Fruit fly (Drosophila melanogaster): Measurements from ENCODE around the gene CG33673.

The CG33673 gene

DNA sequence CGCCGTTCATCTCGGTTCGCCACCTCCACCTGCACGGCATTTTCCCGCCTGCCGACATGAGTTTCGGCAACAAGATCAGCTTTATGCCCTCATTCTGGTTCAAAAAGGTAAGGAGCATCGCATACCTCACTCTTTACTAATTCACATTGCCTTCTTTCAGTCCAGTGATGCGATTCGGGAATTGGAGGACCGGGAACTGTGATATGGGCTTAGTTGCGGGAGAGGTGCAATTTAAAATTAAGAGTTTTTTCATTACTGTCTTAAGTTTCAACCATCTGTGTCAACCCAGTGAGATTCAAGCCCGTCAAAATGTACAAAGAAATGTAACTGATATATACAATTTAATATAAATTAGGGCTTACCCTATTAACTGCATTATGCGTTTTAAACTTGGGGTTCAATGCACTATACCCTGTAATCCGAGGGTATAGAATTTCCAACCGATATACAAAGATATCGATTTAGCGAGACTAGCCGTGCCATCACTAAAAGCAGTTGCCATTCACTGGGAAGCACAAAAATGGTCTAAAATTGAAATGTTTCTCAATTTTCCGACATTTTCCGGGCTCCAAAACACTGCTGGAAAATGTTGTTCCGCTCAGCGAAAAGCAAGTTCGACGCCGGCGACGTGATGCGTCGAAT lies 35.3 kb upstream of the CG33673 start, which contains the start of gene CG7289:
Gene CG7289 (plus strand): TSS at position 492 of the 642 bp plus-strand sequence.
- 0 out of 3 replicates have a peak, but pooled peaks have one; percentile 29 for TF ChIP-seq CG4496 (GFP tag; IDR thresholded peaks at IDR 0.05)
- TF ChIP-seq fd96Ca (GFP tag; IDR thresholded peaks at IDR 0.05): no peak
- TF ChIP-seq CG10348 (GFP tag; IDR thresholded peaks at IDR 0.05): no peak
- no peak for TF ChIP-seq CG8159 (tag; optimal IDR thresholded peaks at IDR 0.05)
- TF ChIP-seq Pif1A (GFP tag; optimal IDR thresholded peaks at IDR 0.05): no peak
- TF ChIP-seq EcR (GFP tag; optimal IDR thresholded peaks at IDR 0.05): peak; percentile 99
- peak; percentile 4 for TF ChIP-seq Snoo (tag; optimal IDR thresholded peaks at IDR 0.05)
- no peak for TF ChIP-seq CG17806 (tag; optimal IDR thresholded peaks at IDR 0.05)

DNA sequence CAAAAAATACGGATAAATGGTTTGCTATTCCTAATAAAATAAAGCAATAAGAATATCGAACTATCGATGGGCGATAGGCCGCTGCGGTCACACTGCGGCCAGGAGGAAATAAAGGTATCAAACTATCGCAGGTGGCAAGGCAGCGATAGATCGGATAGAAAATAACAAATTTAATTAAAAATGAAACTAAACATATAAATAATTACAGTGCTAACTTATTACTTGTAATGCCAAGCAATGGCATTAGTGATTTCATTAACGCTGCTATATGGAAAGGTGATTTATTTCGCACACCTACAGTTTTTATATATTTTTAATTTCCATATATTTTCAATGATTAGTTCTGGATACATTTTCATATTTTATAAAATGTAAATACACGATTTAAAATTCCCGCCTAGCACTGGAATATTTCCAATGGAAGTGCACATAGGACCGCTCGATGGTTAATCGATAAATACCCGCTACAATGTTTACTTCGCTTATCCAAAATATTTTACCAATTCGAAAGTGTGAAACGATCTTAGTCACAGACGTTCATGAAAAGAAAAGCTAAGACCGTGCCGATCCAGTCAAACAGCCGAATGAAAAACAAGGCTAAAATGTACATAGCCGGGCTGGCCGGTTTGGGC lies 34.3 kb upstream of the CG33673 start, which contains the start of the genes CG15356 and CG15362:
Gene CG15356 (minus strand): TSS at position 48 of the 632 bp plus-strand sequence.
Gene CG15362 (plus strand): TSS at position 469 of the 632 bp plus-strand sequence.
- TF ChIP-seq CG4496 (GFP tag; IDR thresholded peaks at IDR 0.05) (peak; percentile 59; the same call in 2 of the 3 replicates), CG17806 (tag; optimal IDR thresholded peaks at IDR 0.05) (peak; percentile 27), CG12605 (GFP tag; IDR thresholded peaks at IDR 0.05) (no peak), fd96Ca (GFP tag; IDR thresholded peaks at IDR 0.05) (no peak)

DNA sequence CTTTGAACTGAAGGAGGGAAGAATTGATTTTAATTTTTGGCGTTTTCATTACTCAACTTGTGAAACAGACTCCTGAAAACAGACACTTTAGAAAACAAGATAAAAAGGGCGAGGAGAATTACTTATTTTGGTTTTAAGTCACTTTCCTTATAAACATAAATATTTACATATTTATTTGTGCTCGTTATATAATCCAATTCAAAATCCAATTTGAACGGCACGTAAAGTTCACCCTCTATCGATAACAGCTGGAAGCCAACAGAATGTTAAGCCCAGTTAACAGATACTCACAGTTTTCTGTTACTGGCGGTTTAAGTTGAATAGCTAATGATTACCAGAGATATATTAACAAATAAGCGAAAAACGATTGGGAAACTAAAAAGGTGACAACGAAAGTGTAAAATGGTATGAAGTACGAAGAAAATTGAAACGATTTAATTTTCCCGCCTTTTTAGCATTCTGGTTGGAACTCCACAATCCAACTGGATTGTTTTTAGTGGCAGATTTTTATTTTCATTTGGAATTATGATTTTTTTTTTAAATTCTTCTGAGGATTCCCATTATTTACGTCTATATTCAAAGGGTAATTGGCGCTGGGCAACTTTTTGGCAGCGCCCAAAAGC lies 32.8 kb upstream of the CG33673 start:
- TF ChIP-seq Pif1B (GFP tag; optimal IDR thresholded peaks at IDR 0.05) (no peak), Pif1A (GFP tag; optimal IDR thresholded peaks at IDR 0.05) (no peak), CG12605 (GFP tag; IDR thresholded peaks at IDR 0.05) (no peak), CG32121 (GFP tag; IDR thresholded peaks at IDR 0.05) (no peak), gl (tag; optimal IDR thresholded peaks at IDR 0.05) (no peak), CG8301 (tag; optimal IDR thresholded peaks at IDR 0.05) (no peak)

DNA sequence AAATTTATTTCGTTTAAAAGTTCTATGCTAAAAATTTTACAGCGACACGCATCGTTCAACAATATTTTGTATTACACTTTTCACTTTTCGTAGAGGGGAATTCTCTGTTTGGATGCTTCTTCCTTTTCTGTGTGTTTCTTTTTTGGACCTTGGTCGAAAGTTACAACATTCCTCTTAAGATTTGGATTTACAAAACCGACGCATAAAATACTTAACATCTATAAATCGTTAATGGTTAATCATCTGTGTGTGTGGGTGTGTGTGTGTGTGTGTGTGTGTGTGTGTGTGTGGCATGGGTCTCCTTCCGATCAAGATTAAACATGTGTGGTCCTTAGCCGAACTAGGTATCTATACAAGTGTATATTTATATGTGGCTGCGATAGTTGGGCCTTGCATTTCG lies 28.9 kb upstream of the CG33673 start:
- TF ChIP-seq CG15710 (tag; optimal IDR thresholded peaks at IDR 0.05) (no peak), CG10348 (GFP tag; IDR thresholded peaks at IDR 0.05) (no peak), CG13204 (GFP tag; optimal IDR thresholded peaks at IDR 0.05) (no peak), Snoo (tag; optimal IDR thresholded peaks at IDR 0.05) (no peak), D1 (tag; optimal IDR thresholded peaks at IDR 0.05) (no peak), CG32121 (GFP tag; IDR thresholded peaks at IDR 0.05) (no peak)

DNA sequence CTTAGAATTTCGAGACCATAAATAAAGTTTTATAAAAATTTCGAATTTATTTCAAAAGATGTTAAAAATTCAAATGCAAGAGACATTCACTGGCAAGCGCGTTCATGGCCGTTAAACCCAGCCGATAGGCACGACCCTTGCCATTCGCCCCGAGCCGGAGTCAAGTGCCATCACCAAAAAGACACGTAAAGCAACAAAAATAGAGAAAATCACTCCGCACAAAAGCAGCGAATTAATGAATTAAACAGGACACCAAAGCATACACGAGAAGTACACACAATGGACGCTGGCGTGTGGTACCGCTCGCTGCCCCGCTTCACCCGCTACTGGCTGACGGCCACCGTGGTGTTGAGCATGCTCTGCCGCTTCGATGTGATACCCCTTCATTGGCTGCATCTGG lies 27.4 kb upstream of the CG33673 start, which contains the start of gene Der-1:
Gene Der-1 (plus strand): TSS at position 1 of the 400 bp plus-strand sequence.
- no peak for TF ChIP-seq D1 (tag; optimal IDR thresholded peaks at IDR 0.05)
- peak; percentile 18; the same call in 1 of the 3 replicates for TF ChIP-seq CG4496 (GFP tag; IDR thresholded peaks at IDR 0.05)
- TF ChIP-seq CG13204 (GFP tag; optimal IDR thresholded peaks at IDR 0.05): no peak
- TF ChIP-seq rn (GFP tag; IDR thresholded peaks at IDR 0.05): no peak
- TF ChIP-seq CG34367 (tag; optimal IDR thresholded peaks at IDR 0.05): no peak
- TF ChIP-seq CG32121 (GFP tag; IDR thresholded peaks at IDR 0.05): peak; percentile 28; the same call in 1 of the 2 replicates
- TF ChIP-seq CG15710 (tag; optimal IDR thresholded peaks at IDR 0.05): no peak
- TF ChIP-seq gl (tag; optimal IDR thresholded peaks at IDR 0.05): no peak
- TF ChIP-seq EcR (GFP tag; optimal IDR thresholded peaks at IDR 0.05): no peak
- TF ChIP-seq Snoo (tag; optimal IDR thresholded peaks at IDR 0.05): no peak
- TF ChIP-seq Ets98B (GFP tag; IDR thresholded peaks at IDR 0.05): peak; percentile 18; the same call in 1 of the 2 replicates
- TF ChIP-seq CG10348 (GFP tag; IDR thresholded peaks at IDR 0.05): no peak

DNA sequence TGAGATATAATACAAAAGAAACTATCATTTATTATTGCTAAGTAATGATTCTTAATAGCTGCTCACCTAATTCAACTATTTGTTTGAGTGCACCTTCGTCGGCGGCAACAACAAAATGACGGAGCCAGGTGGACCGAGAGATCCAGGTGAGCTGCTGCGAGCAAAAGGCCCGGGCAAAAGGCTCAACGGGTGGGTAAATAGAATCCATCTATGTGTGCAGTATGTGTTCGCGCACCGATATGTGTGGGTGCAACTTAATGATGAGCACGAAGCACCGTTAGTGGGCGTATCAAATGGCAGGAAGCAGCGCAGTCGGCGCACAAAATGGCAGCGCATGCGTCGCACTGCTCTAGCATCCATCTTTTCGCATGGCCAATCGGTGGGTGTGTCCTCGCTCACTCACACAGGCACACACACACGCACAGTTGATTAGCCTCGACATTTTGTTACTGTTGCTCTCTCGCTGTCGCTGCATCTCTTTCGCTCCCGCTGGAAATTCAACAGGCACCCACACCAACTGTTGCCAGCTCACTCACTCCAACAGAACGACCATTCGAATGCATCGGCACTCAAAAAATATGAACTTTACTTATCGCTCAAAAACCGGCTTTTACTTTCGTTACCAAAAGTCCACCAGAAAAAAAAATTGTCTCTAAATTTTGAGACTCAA lies 26.1 kb upstream of the CG33673 start:
- TF ChIP-seq CG10348 (GFP tag; IDR thresholded peaks at IDR 0.05) (no peak), Pif1A (GFP tag; optimal IDR thresholded peaks at IDR 0.05) (no peak), CG17806 (tag; optimal IDR thresholded peaks at IDR 0.05) (no peak), Pif1B (GFP tag; optimal IDR thresholded peaks at IDR 0.05) (no peak), CG8159 (tag; optimal IDR thresholded peaks at IDR 0.05) (peak; percentile 5), CG8301 (tag; optimal IDR thresholded peaks at IDR 0.05) (no peak), EcR (GFP tag; optimal IDR thresholded peaks at IDR 0.05) (no peak)

DNA sequence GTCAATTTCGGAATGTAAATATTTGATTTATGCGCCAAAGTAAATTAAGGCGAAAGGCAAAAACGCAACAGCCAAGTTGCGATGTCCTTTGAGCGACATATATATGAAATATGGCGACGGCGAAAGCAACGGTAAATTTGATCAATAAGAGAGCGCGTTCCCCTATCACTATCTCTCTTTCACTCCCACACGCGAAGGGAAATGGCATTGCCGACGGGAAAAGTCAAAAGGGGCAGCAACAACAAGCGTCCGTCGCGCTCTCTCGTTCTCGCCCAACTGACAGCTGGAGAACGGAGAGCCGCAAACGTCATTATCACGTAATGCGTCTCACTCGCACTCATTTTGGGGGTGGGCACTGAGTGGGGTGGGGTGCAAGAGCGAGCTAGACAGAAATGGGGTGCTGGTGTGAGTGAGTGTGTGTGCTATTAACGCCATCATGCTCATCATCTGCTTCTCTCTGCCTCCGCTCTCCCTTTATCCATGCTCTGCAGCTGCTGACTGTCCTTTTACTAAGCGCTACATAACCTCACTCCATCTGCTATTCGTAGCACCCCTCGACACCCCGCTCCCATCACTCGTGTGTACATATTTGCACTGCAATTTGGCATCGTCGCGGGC lies 23.9 kb upstream of the CG33673 start, which contains the start of gene erm:
Gene erm (minus strand): TSS at position 51 of the 618 bp plus-strand sequence.
- TF ChIP-seq rn (GFP tag; IDR thresholded peaks at IDR 0.05) (peak; percentile 19; the same call in 1 of the 2 replicates), CG13204 (GFP tag; optimal IDR thresholded peaks at IDR 0.05) (peak; percentile 23), Pif1B (GFP tag; optimal IDR thresholded peaks at IDR 0.05) (no peak), CG12605 (GFP tag; IDR thresholded peaks at IDR 0.05) (no peak), EcR (GFP tag; optimal IDR thresholded peaks at IDR 0.05) (no peak)

All from whole organism, pupa.